Fruit fly (Drosophila melanogaster) whole organism, pupa: ENCODE data around the gene CG5381.
A peak's percentile ranks its signal among the peaks of the same experiment; 100 is the strongest.

ENCODE experiments used
- CG10348 ChIP-seq: fragments of 200-800 bp; sonication (Bioruptor generic); IDR thresholded peaks from 2 replicates; pipeline ENCODE4 v1.3.6; 2022; ENCODE audit warnings: missing biosample characterization, missing genetic modification characterization
- CG12605 ChIP-seq: fragments of 200-800 bp; sonication (Bioruptor generic); IDR thresholded peaks from 2 replicates; pipeline ENCODE4 v1.3.6; 2022; ENCODE audit warnings: missing biosample characterization, missing genetic modification characterization
- CG13204 ChIP-seq: fragments of 200-800 bp; sonication (Bioruptor generic); optimal IDR thresholded peaks from 2 replicates; lab custom pipeline; 2018; ENCODE audit warnings: missing biosample characterization, mild to moderate bottlenecking, missing genetic modification characterization, moderate library complexity
- CG14655 ChIP-seq: fragments of 200-800 bp; sonication (Bioruptor generic); optimal IDR thresholded peaks from 3 replicates; lab custom pipeline; 2017; ENCODE audit warnings: mild to moderate bottlenecking, missing biosample characterization, missing genetic modification reagents, missing genetic modification characterization
- CG15710 ChIP-seq: fragments of 200-800 bp; sonication (Bioruptor generic); optimal IDR thresholded peaks from 2 replicates; lab custom pipeline; 2018; ENCODE audit warnings: missing biosample characterization, mild to moderate bottlenecking, missing genetic modification characterization, moderate library complexity
- CG17806 ChIP-seq: fragments of 200-800 bp; sonication (Bioruptor generic); optimal IDR thresholded peaks from 2 replicates; lab custom pipeline; 2018; ENCODE audit warnings: missing biosample characterization, mild to moderate bottlenecking, missing genetic modification characterization, moderate library complexity
- CG32121 ChIP-seq: fragments of 200-800 bp; sonication (Bioruptor generic); IDR thresholded peaks from 2 replicates; pipeline ENCODE4 v1.3.6; 2022; ENCODE audit warnings: missing biosample characterization, missing genetic modification characterization
- CG34367 ChIP-seq: fragments of 200-800 bp; sonication (Bioruptor generic); optimal IDR thresholded peaks from 2 replicates; lab custom pipeline; 2018; ENCODE audit warnings: missing biosample characterization, mild to moderate bottlenecking, missing genetic modification characterization
- CG4496 ChIP-seq: fragments of 200-800 bp; sonication (Bioruptor generic); IDR thresholded peaks from 3 replicates; pipeline ENCODE4 v1.3.6; 2022; ENCODE audit warnings: missing biosample characterization, missing genetic modification characterization
- CG8159 ChIP-seq: fragments of 200-800 bp; sonication (Bioruptor generic); optimal IDR thresholded peaks from 3 replicates; lab custom pipeline; 2018; ENCODE audit warnings: missing biosample characterization, mild to moderate bottlenecking, missing genetic modification characterization, moderate library complexity
- CG8301 ChIP-seq: fragments of 200-800 bp; sonication (Bioruptor generic); optimal IDR thresholded peaks from 2 replicates; lab custom pipeline; 2018; ENCODE audit warnings: missing biosample characterization, mild to moderate bottlenecking, missing genetic modification characterization
- CG9948 ChIP-seq: fragments of 200-800 bp; sonication (Bioruptor generic); optimal IDR thresholded peaks from 2 replicates; lab custom pipeline; 2018; ENCODE audit warnings: missing biosample characterization, mild to moderate bottlenecking, missing genetic modification characterization, moderate library complexity
- D1 ChIP-seq: fragments of 200-800 bp; sonication (Bioruptor generic); optimal IDR thresholded peaks from 2 replicates; lab custom pipeline; 2018; ENCODE audit warnings: missing biosample characterization, mild to moderate bottlenecking, missing genetic modification characterization, moderate library complexity
- EcR ChIP-seq: fragments of 200-800 bp; sonication (Bioruptor generic); optimal IDR thresholded peaks from 3 replicates; lab custom pipeline; 2019; ENCODE audit warnings: missing biosample characterization, missing genetic modification characterization, mild to moderate bottlenecking, moderate library complexity, missing genetic modification reagents
- Ets98B ChIP-seq: fragments of 200-800 bp; sonication (Bioruptor generic); IDR thresholded peaks from 2 replicates; pipeline ENCODE4 v1.3.6; 2022; ENCODE audit warnings: missing biosample characterization, missing genetic modification characterization
- Pif1A ChIP-seq: fragments of 200-800 bp; sonication (Bioruptor generic); optimal IDR thresholded peaks from 3 replicates; lab custom pipeline; 2016; ENCODE audit warnings: missing biosample characterization, missing genetic modification characterization
- Pif1B ChIP-seq: fragments of 200-800 bp; sonication (Bioruptor generic); optimal IDR thresholded peaks from 3 replicates; lab custom pipeline; 2016; ENCODE audit warnings: missing biosample characterization, missing genetic modification characterization
- Snoo ChIP-seq: fragments of 200-800 bp; sonication (Bioruptor generic); optimal IDR thresholded peaks from 3 replicates; lab custom pipeline; 2017; ENCODE audit warnings: missing biosample characterization, mild to moderate bottlenecking, missing genetic modification characterization, inconsistent platforms
- fd96Ca ChIP-seq: fragments of 200-800 bp; sonication (Bioruptor generic); IDR thresholded peaks from 3 replicates; pipeline ENCODE4 v1.3.6; 2022; ENCODE audit warnings: missing biosample characterization, missing genetic modification characterization
- gl ChIP-seq: fragments of 200-800 bp; sonication (Bioruptor generic); optimal IDR thresholded peaks from 2 replicates; lab custom pipeline; 2018; ENCODE audit warnings: missing biosample characterization, mild to moderate bottlenecking, missing genetic modification characterization
- rn ChIP-seq: fragments of 200-800 bp; sonication (Bioruptor generic); IDR thresholded peaks from 2 replicates; pipeline ENCODE4 v1.3.6; 2022; ENCODE audit warnings: missing biosample characterization, missing genetic modification characterization

CG5381 gene

DNA sequence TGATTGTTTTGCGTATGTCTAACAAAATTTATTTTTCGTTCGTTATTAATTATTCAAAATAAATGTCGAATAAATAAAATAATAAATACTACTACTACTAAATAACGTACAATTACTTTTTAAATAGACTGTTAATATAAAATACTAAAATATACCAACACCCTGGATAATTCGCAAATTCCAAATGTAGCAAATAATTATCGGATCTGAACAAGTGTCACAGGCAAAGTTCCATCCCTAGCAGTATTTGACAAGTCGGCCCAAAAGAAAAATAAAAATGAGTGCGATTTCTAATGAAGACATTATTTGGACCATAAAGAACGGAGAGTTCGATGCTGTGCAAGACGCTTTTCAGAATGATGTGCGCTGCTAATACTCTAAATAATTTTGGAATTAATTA, 18.5 kb upstream of the CG5381 start, which contains the start of gene CG31715:
TSS of gene CG31715 (plus strand) at position 212 of the 400 bp plus-strand sequence.
- peak; percentile 13 for TF ChIP-seq Snoo (tag; lab: Kevin White, UChicago)
- no peak for TF ChIP-seq CG12605 (GFP tag; lab: Robert Waterston, UW)
- no peak for TF ChIP-seq CG32121 (GFP tag; lab: Robert Waterston, UW)
- TF ChIP-seq D1, result no peak
- peak; percentile 6 for TF ChIP-seq CG15710 (tag; lab: Kevin White, UChicago)
- TF ChIP-seq CG17806, result peak; percentile 7
- peak; percentile 4 for TF ChIP-seq CG9948 (tag; lab: Kevin White, UChicago)
- no peak for TF ChIP-seq CG8159 (tag; lab: Kevin White, UChicago)

DNA sequence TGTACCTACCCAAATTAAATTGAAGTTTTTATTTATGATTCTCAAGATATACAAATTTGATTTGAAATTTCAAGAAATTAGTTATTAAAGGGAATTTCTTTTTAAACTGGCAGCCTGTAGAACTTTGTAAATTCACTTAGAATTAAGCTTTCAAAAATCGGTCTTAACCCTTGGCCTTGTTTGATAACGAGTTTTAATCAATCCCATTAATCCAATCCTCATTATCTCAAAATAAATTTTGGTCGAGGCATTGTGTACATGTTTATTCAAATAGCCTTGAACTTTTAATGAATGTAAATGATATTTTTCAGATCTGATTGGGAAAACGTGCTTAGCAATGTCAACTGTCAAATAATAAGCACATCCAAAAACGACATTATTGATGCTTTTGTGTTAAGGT, 16.9 kb upstream of the CG5381 start:
- no peak for TF ChIP-seq CG13204 (GFP tag; lab: Kevin White, UChicago)
- no peak for TF ChIP-seq Snoo (tag; lab: Kevin White, UChicago)
- TF ChIP-seq CG17806, result no peak
- no peak for TF ChIP-seq rn (GFP tag; lab: Robert Waterston, UW)
- TF ChIP-seq Pif1A (GFP tag; lab: Kevin White, UChicago), result no peak
- no peak for TF ChIP-seq Ets98B (GFP tag; lab: Robert Waterston, UW)
- no peak for TF ChIP-seq fd96Ca
- TF ChIP-seq CG8159 (tag; lab: Kevin White, UChicago), result no peak
- TF ChIP-seq CG15710 (tag; lab: Kevin White, UChicago), result no peak
- TF ChIP-seq CG14655, result no peak
- no peak for TF ChIP-seq CG9948 (tag; lab: Kevin White, UChicago)
- no peak for TF ChIP-seq CG4496 (GFP tag; lab: Robert Waterston, UW)
- no peak for TF ChIP-seq CG34367 (tag; lab: Kevin White, UChicago)
- TF ChIP-seq D1, result no peak
- TF ChIP-seq EcR (GFP tag; lab: Kevin White, UChicago), result no peak
- TF ChIP-seq Pif1B (GFP tag; lab: Kevin White, UChicago), result no peak
- no peak for TF ChIP-seq gl (tag; lab: Kevin White, UChicago)

DNA sequence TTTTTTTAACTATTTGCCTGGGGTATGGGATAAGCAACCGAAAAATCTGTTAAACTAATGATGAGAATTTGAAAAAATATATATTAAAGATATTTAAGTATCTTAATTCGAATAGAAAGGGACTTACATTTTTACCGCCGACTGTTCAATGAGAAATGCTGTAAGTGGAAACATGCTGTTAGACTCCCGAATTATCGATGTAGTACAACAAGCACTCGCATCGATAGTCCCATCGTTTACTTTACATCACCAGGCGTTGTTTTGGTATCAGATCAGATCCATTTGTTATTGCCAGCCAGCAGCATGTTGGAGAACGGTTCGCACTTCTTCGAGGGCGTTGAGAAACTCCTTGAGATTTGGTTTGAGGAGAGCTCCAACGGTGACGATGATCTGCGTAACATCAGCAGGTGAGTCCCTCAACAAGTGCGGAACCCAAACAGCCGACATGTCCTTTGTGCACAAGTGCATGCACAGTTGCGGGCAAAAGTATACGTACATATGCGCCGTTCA, 16.4 kb upstream of the CG5381 start, which contains the start of gene SamDC:
TSS of gene SamDC (plus strand) at position 246 of the 510 bp plus-strand sequence.
- no peak for TF ChIP-seq CG8301 (tag; lab: Kevin White, UChicago)
- no peak for TF ChIP-seq CG13204 (GFP tag; lab: Kevin White, UChicago)
- peak; percentile 25 for TF ChIP-seq Snoo (tag; lab: Kevin White, UChicago)
- TF ChIP-seq gl (tag; lab: Kevin White, UChicago), result no peak
- TF ChIP-seq CG32121 (GFP tag; lab: Robert Waterston, UW), result peak; percentile 11; the same call in 1 of the 2 replicates
- TF ChIP-seq CG17806, result no peak
- peak; percentile 36 for TF ChIP-seq CG15710 (tag; lab: Kevin White, UChicago)
- TF ChIP-seq CG12605 (GFP tag; lab: Robert Waterston, UW), result 0 out of 2 replicates have a peak, but pooled peaks have one; percentile 23
- peak; percentile 36; the same call in 1 of the 2 replicates for TF ChIP-seq Ets98B (GFP tag; lab: Robert Waterston, UW)
- TF ChIP-seq Pif1A (GFP tag; lab: Kevin White, UChicago), result peak; percentile 19
- TF ChIP-seq rn (GFP tag; lab: Robert Waterston, UW), result no peak
- no peak for TF ChIP-seq Pif1B (GFP tag; lab: Kevin White, UChicago)
- peak; percentile 3 for TF ChIP-seq CG9948 (tag; lab: Kevin White, UChicago)
- no peak for TF ChIP-seq CG14655
- no peak for TF ChIP-seq D1
- peak; percentile 39 for TF ChIP-seq CG8159 (tag; lab: Kevin White, UChicago)
- no peak for TF ChIP-seq fd96Ca
- no peak for TF ChIP-seq CG4496 (GFP tag; lab: Robert Waterston, UW)
- TF ChIP-seq CG10348 (GFP tag; lab: Robert Waterston, UW), result no peak
- no peak for TF ChIP-seq EcR (GFP tag; lab: Kevin White, UChicago)
- no peak for TF ChIP-seq CG34367 (tag; lab: Kevin White, UChicago)

DNA sequence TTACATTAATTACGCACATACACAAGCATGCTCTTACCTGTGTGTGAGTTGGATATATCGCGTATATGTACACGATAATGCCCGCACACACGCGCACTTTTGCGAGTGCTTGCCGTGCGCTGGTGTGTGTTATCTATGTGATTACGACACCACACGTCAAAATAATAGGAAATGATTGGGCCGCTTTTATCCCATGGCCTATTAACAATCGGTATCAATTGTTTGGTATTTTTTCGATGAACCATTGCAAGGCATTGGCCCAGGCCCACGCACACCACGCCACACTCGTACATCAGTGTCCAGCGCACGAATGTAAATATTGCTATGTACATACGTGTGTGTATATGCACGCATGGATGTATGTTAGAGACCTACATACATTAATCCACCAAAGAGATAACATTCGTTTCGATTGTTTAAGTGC, 12.0 kb upstream of the CG5381 start:
- TF ChIP-seq CG8159 (tag; lab: Kevin White, UChicago) (no peak), CG17806 (peak; percentile 28), Pif1B (GFP tag; lab: Kevin White, UChicago) (peak; percentile 63), CG15710 (tag; lab: Kevin White, UChicago) (peak; percentile 14), rn (GFP tag; lab: Robert Waterston, UW) (no peak), CG32121 (GFP tag; lab: Robert Waterston, UW) (peak; percentile 51; the same call in 1 of the 2 replicates), CG9948 (tag; lab: Kevin White, UChicago) (peak; percentile 5), EcR (GFP tag; lab: Kevin White, UChicago) (peak; percentile 84), Snoo (tag; lab: Kevin White, UChicago) (peak; percentile 30), CG10348 (GFP tag; lab: Robert Waterston, UW) (no peak), gl (tag; lab: Kevin White, UChicago) (peak; percentile 28), CG34367 (tag; lab: Kevin White, UChicago) (peak; percentile 48), Ets98B (GFP tag; lab: Robert Waterston, UW) (peak; percentile 64; the same call in 1 of the 2 replicates), fd96Ca (no peak), CG8301 (tag; lab: Kevin White, UChicago) (peak; percentile 21)

DNA sequence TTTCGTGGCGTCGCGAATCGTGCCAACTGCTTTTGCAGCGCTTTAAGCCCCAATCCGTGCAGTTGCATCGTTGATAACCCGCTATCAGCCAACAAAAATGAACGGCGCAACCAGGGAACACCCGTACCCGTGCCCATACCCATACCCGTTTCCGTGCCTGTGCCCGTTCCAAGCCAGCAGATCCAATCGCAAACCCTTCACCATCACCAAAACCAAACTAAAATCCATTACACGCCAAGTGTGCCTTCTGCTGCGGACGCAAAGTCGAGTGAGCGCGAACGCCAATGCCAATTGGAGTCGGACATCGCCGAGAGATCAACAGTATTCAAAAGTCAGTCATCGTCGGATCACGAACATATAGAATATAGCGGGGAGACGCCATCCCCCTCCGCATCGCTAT, 11.3 kb upstream of the CG5381 start:
- no peak for TF ChIP-seq CG9948 (tag; lab: Kevin White, UChicago)
- TF ChIP-seq CG4496 (GFP tag; lab: Robert Waterston, UW), result no peak
- no peak for TF ChIP-seq Pif1A (GFP tag; lab: Kevin White, UChicago)
- no peak for TF ChIP-seq Snoo (tag; lab: Kevin White, UChicago)
- TF ChIP-seq Ets98B (GFP tag; lab: Robert Waterston, UW), result no peak
- TF ChIP-seq gl (tag; lab: Kevin White, UChicago), result no peak
- TF ChIP-seq rn (GFP tag; lab: Robert Waterston, UW), result no peak
- TF ChIP-seq EcR (GFP tag; lab: Kevin White, UChicago), result no peak
- TF ChIP-seq CG32121 (GFP tag; lab: Robert Waterston, UW), result no peak
- no peak for TF ChIP-seq CG10348 (GFP tag; lab: Robert Waterston, UW)
- TF ChIP-seq CG14655, result no peak
- no peak for TF ChIP-seq CG15710 (tag; lab: Kevin White, UChicago)
- no peak for TF ChIP-seq fd96Ca
- TF ChIP-seq Pif1B (GFP tag; lab: Kevin White, UChicago), result no peak
- no peak for TF ChIP-seq CG13204 (GFP tag; lab: Kevin White, UChicago)
- TF ChIP-seq CG12605 (GFP tag; lab: Robert Waterston, UW), result no peak
- no peak for TF ChIP-seq CG8159 (tag; lab: Kevin White, UChicago)
- no peak for TF ChIP-seq CG34367 (tag; lab: Kevin White, UChicago)
- TF ChIP-seq CG8301 (tag; lab: Kevin White, UChicago), result no peak
- TF ChIP-seq D1, result no peak
